Worm (Caenorhabditis elegans) whole organism, L3 larva: Measurements from ENCODE around the gene F46H6.5.

Experiments used
- ZK546.5 ChIP-seq: sonication (generic microtip); optimal IDR thresholded peaks from 2 replicates; lab custom pipeline; 2017; ENCODE audit warnings: missing biosample characterization, missing genetic modification characterization
- aly-2 ChIP-seq: fragments of 150-350 bp; optimal IDR thresholded peaks from 2 replicates; lab custom pipeline; 2014; ENCODE audit warnings: missing biosample characterization, missing genetic modification characterization
- ama-1 ChIP-seq: fragments of 150-350 bp; optimal IDR thresholded peaks from 2 replicates; lab custom pipeline; 2018
- ceh-16 ChIP-seq: sonication (generic microtip); optimal IDR thresholded peaks from 2 replicates; lab custom pipeline; 2017; ENCODE audit warnings: missing biosample characterization, missing genetic modification characterization
- ceh-28 ChIP-seq: fragments of 150-350 bp; optimal IDR thresholded peaks from 2 replicates; lab custom pipeline; 2014; ENCODE audit warnings: missing biosample characterization, missing genetic modification reagents, missing genetic modification characterization
- ceh-82 ChIP-seq: fragments of 150-350 bp; optimal IDR thresholded peaks from 2 replicates; lab custom pipeline; 2014; ENCODE audit warnings: missing biosample characterization, missing genetic modification characterization
- ceh-9 ChIP-seq: sonication (generic microtip); optimal IDR thresholded peaks from 2 replicates; lab custom pipeline; 2018; ENCODE audit warnings: missing biosample characterization, missing genetic modification characterization
- daf-12 ChIP-seq: fragments of 150-350 bp; optimal IDR thresholded peaks from 2 replicates; lab custom pipeline; 2014; ENCODE audit warnings: missing biosample characterization, missing genetic modification reagents, missing genetic modification characterization
- elt-1 ChIP-seq: fragments of 150-350 bp; optimal IDR thresholded peaks from 2 replicates; lab custom pipeline; 2014; ENCODE audit warnings: missing biosample characterization, missing genetic modification characterization
- elt-2 ChIP-seq: sonication (generic microtip); optimal IDR thresholded peaks from 2 replicates; lab custom pipeline; 2016; ENCODE audit warnings: missing genetic modification reagents, mild to moderate bottlenecking, missing genetic modification characterization, missing compliant biosample characterization
- elt-3 ChIP-seq, 3 experiments: fragments of 150-350 bp in 1 of 3; sonication (generic microtip) in 2 of 3; optimal IDR thresholded peaks; 2 replicates in 2 of 3; 4 replicates in 1 of 3; lab custom pipeline; 2014 to 2017; ENCODE audit warnings: missing biosample characterization in 3 of 3, missing genetic modification characterization in 3 of 3
- fkh-10 ChIP-seq: sonication (generic microtip); optimal IDR thresholded peaks from 2 replicates; lab custom pipeline; 2017; ENCODE audit warnings: missing biosample characterization, missing genetic modification reagents, missing genetic modification characterization
- fkh-2 ChIP-seq: fragments of 150-350 bp; optimal IDR thresholded peaks from 2 replicates; lab custom pipeline; 2014; ENCODE audit warnings: missing biosample characterization, missing genetic modification reagents, missing genetic modification characterization
- fos-1 ChIP-seq: fragments of 150-350 bp; optimal IDR thresholded peaks from 2 replicates; lab custom pipeline; 2014; ENCODE audit warnings: missing biosample characterization, missing genetic modification characterization
- hmg-11 ChIP-seq: sonication (generic microtip); optimal IDR thresholded peaks from 2 replicates; lab custom pipeline; 2016; ENCODE audit warnings: missing genetic modification characterization, missing compliant biosample characterization
- jun-1 ChIP-seq: fragments of 150-350 bp; optimal IDR thresholded peaks from 2 replicates; lab custom pipeline; 2014; ENCODE audit warnings: missing biosample characterization, missing genetic modification reagents, missing genetic modification characterization
- lin-15B ChIP-seq: fragments of 150-350 bp; optimal IDR thresholded peaks from 2 replicates; lab custom pipeline; 2014; ENCODE audit warnings: missing biosample characterization, missing genetic modification characterization
- lin-39 ChIP-seq: fragments of 150-350 bp; optimal IDR thresholded peaks from 2 replicates; lab custom pipeline; 2018; ENCODE audit warnings: missing biosample characterization, missing genetic modification reagents, missing genetic modification characterization
- lsy-12 ChIP-seq: sonication (generic microtip); optimal IDR thresholded peaks from 2 replicates; lab custom pipeline; 2016; ENCODE audit warnings: mild to moderate bottlenecking, missing genetic modification characterization, missing compliant biosample characterization
- nfya-1 ChIP-seq: sonication (generic microtip); optimal IDR thresholded peaks from 2 replicates; lab custom pipeline; 2017; ENCODE audit warnings: missing genetic modification characterization, mild to moderate bottlenecking, missing compliant biosample characterization, antibody characterized with exemption, moderate library complexity; ENCODE audit not compliant: insufficient read depth
- nhr-11 ChIP-seq: fragments of 150-350 bp; optimal IDR thresholded peaks from 2 replicates; lab custom pipeline; 2014; ENCODE audit warnings: missing biosample characterization, missing genetic modification characterization
- nhr-12 ChIP-seq: fragments of 150-350 bp; optimal IDR thresholded peaks from 2 replicates; lab custom pipeline; 2014; ENCODE audit warnings: missing biosample characterization, missing genetic modification characterization
- nhr-23 ChIP-seq: fragments of 150-350 bp; optimal IDR thresholded peaks from 2 replicates; lab custom pipeline; 2014; ENCODE audit warnings: missing biosample characterization, missing genetic modification reagents, missing genetic modification characterization
- nhr-237 ChIP-seq: fragments of 150-350 bp; optimal IDR thresholded peaks from 2 replicates; lab custom pipeline; 2014; ENCODE audit warnings: missing biosample characterization, missing genetic modification characterization
- nhr-25 ChIP-seq: sonication (generic microtip); optimal IDR thresholded peaks from 2 replicates; lab custom pipeline; 2017; ENCODE audit warnings: missing biosample characterization, missing genetic modification characterization
- nhr-28 ChIP-seq: fragments of 150-350 bp; optimal IDR thresholded peaks from 2 replicates; lab custom pipeline; 2014; ENCODE audit warnings: missing biosample characterization, missing genetic modification characterization
- nhr-43 ChIP-seq: sonication (generic microtip); optimal IDR thresholded peaks from 2 replicates; lab custom pipeline; 2016; ENCODE audit warnings: mild to moderate bottlenecking, missing genetic modification characterization, missing compliant biosample characterization; ENCODE audit not compliant: poor library complexity, severe bottlenecking
- nhr-67 ChIP-seq: fragments of 150-350 bp; optimal IDR thresholded peaks from 2 replicates; lab custom pipeline; 2014; ENCODE audit warnings: missing biosample characterization, missing genetic modification characterization
- nhr-76 ChIP-seq: fragments of 150-350 bp; sonication (generic microtip); optimal IDR thresholded peaks from 5 replicates; lab custom pipeline; 2014; ENCODE audit warnings: missing biosample characterization, missing genetic modification characterization
- nhr-77 ChIP-seq: fragments of 150-350 bp; optimal IDR thresholded peaks from 2 replicates; lab custom pipeline; 2014; ENCODE audit warnings: missing biosample characterization, missing genetic modification characterization
- pha-4 ChIP-seq: fragments of 150-350 bp; optimal IDR thresholded peaks from 2 replicates; lab custom pipeline; 2014; ENCODE audit warnings: missing biosample characterization, missing genetic modification reagents, missing genetic modification characterization
- pqm-1 ChIP-seq: fragments of 150-350 bp; optimal IDR thresholded peaks from 2 replicates; lab custom pipeline; 2017; ENCODE audit warnings: missing biosample characterization, missing genetic modification characterization, inconsistent platforms
- skn-1 ChIP-seq: fragments of 150-350 bp; optimal IDR thresholded peaks from 2 replicates; lab custom pipeline; 2014; ENCODE audit warnings: missing biosample characterization, missing genetic modification characterization
- snpc-4 ChIP-seq: fragments of 150-350 bp; optimal IDR thresholded peaks from 2 replicates; lab custom pipeline; 2014; ENCODE audit warnings: missing biosample characterization, missing genetic modification characterization
- tbx-2 ChIP-seq: sonication (generic microtip); optimal IDR thresholded peaks from 2 replicates; lab custom pipeline; 2016; ENCODE audit warnings: mild to moderate bottlenecking, missing genetic modification characterization, missing compliant biosample characterization
- unc-62 ChIP-seq: fragments of 150-350 bp; sonication (generic microtip); optimal IDR thresholded peaks from 4 replicates; lab custom pipeline; 2014; ENCODE audit warnings: missing biosample characterization, missing genetic modification reagents, missing genetic modification characterization

The F46H6.5 gene

DNA sequence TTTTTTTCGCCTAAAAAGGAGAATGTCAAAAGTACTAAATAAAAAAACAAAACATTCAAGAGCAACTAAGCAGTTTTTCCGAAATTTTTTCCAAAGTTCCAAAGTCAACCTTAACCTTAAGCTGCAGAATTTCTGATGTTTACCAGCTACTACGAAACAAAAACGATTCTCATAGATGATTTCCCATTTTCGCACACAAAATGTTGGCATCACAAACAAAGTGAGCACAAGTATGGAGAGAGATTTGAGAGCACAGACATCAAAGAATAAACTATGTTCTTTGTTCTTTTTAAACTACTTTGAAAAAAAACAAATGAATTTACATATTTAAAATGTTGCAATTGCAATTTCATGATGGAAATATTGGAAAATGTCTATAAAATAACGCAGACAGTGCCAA is 31.3 kb upstream of the F46H6.5 start:
- TF ChIP-seq nhr-237 (tag; lab: Kevin White, UChicago) (no peak), tbx-2 (tag; lab: Kevin White, UChicago) (no peak), fkh-10 (GFP tag; lab: Kevin White, UChicago) (no peak), nfya-1 (tag; lab: Kevin White, UChicago) (no peak), skn-1 (no peak), pha-4 (tag; lab: Kevin White, UChicago) (peak; percentile 60), fos-1 (no peak)

DNA sequence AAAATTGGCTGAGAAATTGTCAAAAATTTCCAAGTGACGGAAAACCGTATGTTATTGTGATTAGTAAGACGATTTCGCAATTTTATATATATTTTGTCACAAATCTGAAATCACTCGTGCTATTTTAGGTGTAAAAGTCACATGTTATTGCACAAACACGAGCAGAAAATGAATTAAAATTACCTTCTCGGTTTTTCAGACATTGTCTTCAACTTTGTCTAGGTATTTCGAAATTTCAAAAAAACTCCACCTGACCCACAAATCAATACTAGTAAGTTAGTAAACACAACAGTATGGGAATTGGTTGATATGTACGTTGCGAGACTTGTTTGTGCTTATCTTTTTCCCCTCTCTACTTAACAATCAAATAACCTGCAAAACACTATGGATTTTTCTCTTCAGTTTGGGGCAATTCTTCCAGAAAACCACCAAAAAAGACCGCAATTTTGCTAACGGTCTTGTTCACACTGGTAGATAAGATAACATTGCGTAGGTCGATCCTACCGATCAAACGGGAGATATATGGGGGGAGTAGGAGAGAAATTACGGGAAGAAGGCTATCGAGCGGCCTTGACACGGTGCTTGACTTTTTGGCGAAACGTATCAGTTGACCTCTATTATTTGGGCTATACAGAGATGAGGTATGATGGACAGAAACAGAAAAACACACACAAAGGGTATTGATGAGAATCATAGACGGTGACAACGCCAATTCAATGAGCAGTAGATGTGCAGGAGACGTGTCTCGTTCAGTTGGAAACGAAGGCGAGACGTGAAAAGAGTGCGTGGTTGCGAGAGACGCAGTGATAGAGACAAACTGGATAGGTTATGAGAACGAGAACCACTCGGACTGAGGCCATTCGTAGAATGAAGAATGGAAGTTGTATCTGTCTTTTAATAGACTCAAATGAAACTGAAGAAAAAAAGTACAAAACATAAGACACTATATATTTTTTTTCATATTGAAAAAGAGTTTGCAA is 30.1 kb upstream of the F46H6.5 start, which contains the start of gene C07A12.7:
Gene C07A12.7 (minus strand): TSS at position 308 of the 980 bp plus-strand sequence.
- TF ChIP-seq aly-2 (tag; lab: Kevin White, UChicago) (no peak), daf-12 (tag; lab: Kevin White, UChicago) (no peak), elt-3 (tag; optimal IDR thresholded peaks at IDR 0.05; lab: Kevin White, UChicago) (peak in 1 of 3 experiments; percentile 48), lin-39 (tag; lab: Kevin White, UChicago) (no peak), ceh-16 (no peak), skn-1 (no peak), snpc-4 (tag; lab: Kevin White, UChicago) (no peak), elt-1 (tag; lab: Kevin White, UChicago) (peak; percentile 32), ceh-9 (no peak), nhr-77 (tag; lab: Kevin White, UChicago) (no peak), nhr-43 (peak; percentile 42), pqm-1 (no peak), elt-2 (tag; lab: Kevin White, UChicago) (no peak), nfya-1 (tag; lab: Kevin White, UChicago) (peak; percentile 62), nhr-76 (tag; lab: Kevin White, UChicago) (no peak), lin-15B (tag; lab: Kevin White, UChicago) (no peak), ceh-28 (no peak), hmg-11 (no peak), nhr-25 (tag; lab: Kevin White, UChicago) (peak; percentile 58), pha-4 (tag; lab: Kevin White, UChicago) (peak; percentile 76), nhr-23 (peak; percentile 88), nhr-67 (tag; lab: Kevin White, UChicago) (no peak), nhr-237 (tag; lab: Kevin White, UChicago) (no peak)

DNA sequence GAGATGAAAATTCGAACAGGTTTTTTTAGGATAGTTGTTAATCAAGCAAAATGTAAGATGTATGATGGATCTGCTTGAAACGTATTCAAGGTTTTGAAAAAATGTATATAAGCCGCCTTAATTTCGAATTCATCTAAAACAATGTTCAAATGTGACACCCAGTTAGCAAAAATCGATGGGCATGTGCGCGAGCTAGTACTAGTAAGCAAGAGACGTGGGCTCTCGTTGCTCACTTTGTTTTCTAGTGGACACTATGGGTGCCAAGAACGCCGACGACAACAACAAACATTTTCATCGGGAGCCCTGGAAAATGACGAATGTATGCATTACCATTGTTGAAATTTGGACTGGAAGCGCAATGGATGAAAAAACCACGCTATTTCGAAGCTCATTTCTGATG is 29.2 kb upstream of the F46H6.5 start:
- TF ChIP-seq lin-15B (tag; lab: Kevin White, UChicago) (no peak), nfya-1 (tag; lab: Kevin White, UChicago) (peak; percentile 31), jun-1 (no peak), pqm-1 (no peak), ceh-82 (tag; lab: Kevin White, UChicago) (no peak), skn-1 (no peak), ZK546.5 (no peak), ceh-9 (no peak)

DNA sequence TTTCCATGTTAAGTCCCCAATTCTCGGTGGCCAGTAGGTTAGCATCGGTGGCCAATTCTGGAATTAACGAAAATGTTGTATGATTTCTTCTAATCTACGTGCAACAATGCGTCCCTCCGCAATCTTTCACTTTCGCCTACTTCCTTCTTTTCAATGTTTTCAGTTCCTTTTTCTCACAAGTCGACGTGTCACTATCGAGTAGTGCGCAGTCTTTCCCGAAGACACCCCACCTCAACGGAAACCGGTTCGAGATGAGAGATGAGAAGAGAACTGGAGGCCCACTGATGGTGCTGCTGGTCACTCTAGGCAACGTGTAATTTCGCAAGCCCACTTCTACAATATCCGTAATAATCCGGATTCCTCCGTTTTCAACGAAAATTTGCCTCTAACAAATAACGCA is 28.0 kb upstream of the F46H6.5 start:
- no peak for TF ChIP-seq nhr-28 (tag; lab: Kevin White, UChicago)
- peak in 1 of 3 experiments; percentile 54 for TF ChIP-seq elt-3 (tag; optimal IDR thresholded peaks at IDR 0.05; lab: Kevin White, UChicago)
- peak; percentile 39 for TF ChIP-seq unc-62 (GFP tag; lab: Kevin White, UChicago)
- TF ChIP-seq hmg-11, result no peak
- no peak for TF ChIP-seq nhr-76 (tag; lab: Kevin White, UChicago)
- no peak for TF ChIP-seq ceh-16
- TF ChIP-seq pqm-1, result no peak
- TF ChIP-seq nhr-43, result peak; percentile 79
- TF ChIP-seq lsy-12, result peak; percentile 27
- TF ChIP-seq ceh-82 (tag; lab: Kevin White, UChicago), result no peak
- TF ChIP-seq nfya-1 (tag; lab: Kevin White, UChicago), result peak; percentile 42
- peak; percentile 33 for TF ChIP-seq ceh-28
- TF ChIP-seq ama-1 (lab: Kevin White, UChicago), result no peak
- TF ChIP-seq nhr-25 (tag; lab: Kevin White, UChicago), result peak; percentile 71
- peak; percentile 91 for TF ChIP-seq nhr-23
- TF ChIP-seq daf-12 (tag; lab: Kevin White, UChicago), result no peak
- TF ChIP-seq nhr-11, result no peak
- TF ChIP-seq nhr-12 (tag; lab: Kevin White, UChicago), result no peak
- TF ChIP-seq fkh-2 (tag; lab: Kevin White, UChicago), result no peak
